Worm (Caenorhabditis elegans) whole organism, young adult: ENCODE results near the gene cest-1.2.
A peak's percentile ranks its signal among the peaks of the same experiment; 100 is the strongest.

Experiments used
- F33H1.4 ChIP-seq: fragments of 200-800 bp; sonication (Bioruptor generic); IDR thresholded peaks from 2 replicates; pipeline ENCODE4 v1.3.6; 2022; ENCODE audit warnings: missing genetic modification reagents, missing genetic modification characterization, missing compliant biosample characterization
- F52B5.7 ChIP-seq: sonication (generic microtip); optimal IDR thresholded peaks from 2 replicates; lab custom pipeline; 2016; ENCODE audit warnings: mild to moderate bottlenecking, missing genetic modification characterization, missing compliant biosample characterization
- F57C9.4 ChIP-seq: sonication (generic microtip); optimal IDR thresholded peaks from 2 replicates; lab custom pipeline; 2017; ENCODE audit warnings: mild to moderate bottlenecking, missing genetic modification characterization, missing compliant biosample characterization
- K11D2.4 ChIP-seq: fragments of 200-800 bp; sonication (Bioruptor generic); IDR thresholded peaks from 2 replicates; pipeline ENCODE4 v1.3.6; 2022; ENCODE audit warnings: missing genetic modification reagents, missing genetic modification characterization, missing compliant biosample characterization
- K12H6.12 ChIP-seq: fragments of 200-800 bp; sonication (Bioruptor generic); optimal IDR thresholded peaks from 2 replicates; lab custom pipeline; 2018; ENCODE audit warnings: mild to moderate bottlenecking, missing genetic modification characterization, missing compliant biosample characterization
- Y53G8AR.9 ChIP-seq: fragments of 200-800 bp; sonication (Bioruptor generic); conservative IDR thresholded peaks from 2 replicates; pipeline ENCODE4 v1.3.6; 2022; ENCODE audit warnings: missing genetic modification reagents, missing genetic modification characterization, missing compliant biosample characterization
- aptf-2 ChIP-seq: fragments of 200-800 bp; sonication (Bioruptor generic); conservative IDR thresholded peaks from 2 replicates; pipeline ENCODE4 v1.3.6; 2022; ENCODE audit warnings: missing genetic modification reagents, missing genetic modification characterization, missing compliant biosample characterization
- athp-1 ChIP-seq: sonication (generic microtip); optimal IDR thresholded peaks from 2 replicates; lab custom pipeline; 2017; ENCODE audit warnings: mild to moderate bottlenecking, missing genetic modification characterization, missing compliant biosample characterization
- attf-3 ChIP-seq: fragments of 200-800 bp; sonication (Bioruptor generic); conservative IDR thresholded peaks from 2 replicates; pipeline ENCODE4 v1.3.6; 2022; ENCODE audit warnings: missing genetic modification reagents, missing genetic modification characterization, missing compliant biosample characterization
- cebp-1 ChIP-seq, 2 experiments: fragments of 200-800 bp in 1 of 2; sonication (Bioruptor generic) in 1 of 2; sonication (generic microtip) in 1 of 2; IDR thresholded peaks in 1 of 2; optimal IDR thresholded peaks in 1 of 2; 2 replicates each; pipeline versions ENCODE4 v1.3.6 to Lab custom; 2017 to 2022; ENCODE audit warnings: missing compliant biosample characterization in 2 of 2, missing genetic modification characterization in 2 of 2, mild to moderate bottlenecking in 1 of 2, missing genetic modification reagents in 1 of 2, moderate library complexity in 1 of 2
- ceh-100 ChIP-seq: fragments of 200-800 bp; sonication (Bioruptor generic); IDR thresholded peaks from 2 replicates; pipeline ENCODE4 v1.3.6; 2022; ENCODE audit warnings: missing genetic modification reagents, missing genetic modification characterization, missing compliant biosample characterization
- ceh-27 ChIP-seq: fragments of 200-800 bp; sonication (Bioruptor generic); optimal IDR thresholded peaks from 2 replicates; lab custom pipeline; 2018; ENCODE audit warnings: mild to moderate bottlenecking, missing genetic modification characterization, moderate library complexity, missing compliant biosample characterization
- ceh-40 ChIP-seq: fragments of 200-800 bp; sonication (Bioruptor generic); IDR thresholded peaks from 2 replicates; pipeline ENCODE4 v1.3.6; 2022; ENCODE audit warnings: missing genetic modification characterization, missing compliant biosample characterization
- ceh-79 ChIP-seq: sonication (generic microtip); optimal IDR thresholded peaks from 2 replicates; lab custom pipeline; 2017; ENCODE audit warnings: mild to moderate bottlenecking, missing genetic modification characterization, missing compliant biosample characterization
- ceh-91 ChIP-seq: fragments of 200-800 bp; sonication (Bioruptor generic); IDR thresholded peaks from 2 replicates; pipeline ENCODE4 v1.3.6; 2022; ENCODE audit warnings: missing genetic modification reagents, missing genetic modification characterization, missing compliant biosample characterization
- dpff-1 ChIP-seq: sonication (generic microtip); optimal IDR thresholded peaks from 2 replicates; lab custom pipeline; 2017; ENCODE audit warnings: mild to moderate bottlenecking, missing genetic modification characterization, missing compliant biosample characterization
- egl-44 ChIP-seq: fragments of 200-800 bp; sonication (Bioruptor generic); IDR thresholded peaks from 2 replicates; pipeline ENCODE4 v1.3.6; 2022; ENCODE audit warnings: missing genetic modification reagents, missing genetic modification characterization, missing compliant biosample characterization
- ekl-4 ChIP-seq: fragments of 200-800 bp; sonication (Bioruptor generic); IDR thresholded peaks from 2 replicates; pipeline ENCODE4 v1.3.6; 2022; ENCODE audit warnings: missing genetic modification reagents, missing genetic modification characterization, missing compliant biosample characterization
- fkh-3 ChIP-seq: sonication (generic microtip); optimal IDR thresholded peaks from 2 replicates; lab custom pipeline; 2016; ENCODE audit warnings: mild to moderate bottlenecking, missing genetic modification characterization, missing compliant biosample characterization
- gei-17 ChIP-seq: fragments of 200-800 bp; sonication (Bioruptor generic); optimal IDR thresholded peaks from 2 replicates; lab custom pipeline; 2018; ENCODE audit warnings: mild to moderate bottlenecking, missing genetic modification characterization, missing compliant biosample characterization
- him-1 ChIP-seq: sonication (generic microtip); optimal IDR thresholded peaks from 2 replicates; lab custom pipeline; 2016; ENCODE audit warnings: missing genotype, missing genetic modification reagents, missing genetic modification characterization, missing compliant biosample characterization
- hmg-1.2 ChIP-seq: fragments of 200-800 bp; sonication (Bioruptor generic); IDR thresholded peaks from 2 replicates; pipeline ENCODE4 v1.3.6; 2022; ENCODE audit warnings: missing genetic modification reagents, missing genetic modification characterization, missing compliant biosample characterization
- hmg-20 ChIP-seq: fragments of 200-800 bp; sonication (Bioruptor generic); IDR thresholded peaks from 2 replicates; pipeline ENCODE4 v1.3.6; 2022; ENCODE audit warnings: missing genetic modification reagents, missing genetic modification characterization, missing compliant biosample characterization
- hrde-1 ChIP-seq: sonication (generic microtip); optimal IDR thresholded peaks from 2 replicates; lab custom pipeline; 2016; ENCODE audit warnings: missing genetic modification characterization, mild to moderate bottlenecking, missing compliant biosample characterization, moderate library complexity, missing genotype, missing genetic modification reagents, borderline replicate concordance
- hsf-1 ChIP-seq: fragments of 200-800 bp; sonication (Bioruptor generic); IDR thresholded peaks from 2 replicates; pipeline ENCODE4 v1.3.6; 2022; ENCODE audit warnings: missing genetic modification reagents, missing genetic modification characterization, missing compliant biosample characterization
- let-607 ChIP-seq, 2 experiments: fragments of 200-800 bp in 1 of 2; sonication (Bioruptor generic) in 1 of 2; sonication (generic microtip) in 1 of 2; optimal IDR thresholded peaks; 2 replicates each; lab custom pipeline; 2016 to 2018; ENCODE audit warnings: mild to moderate bottlenecking in 2 of 2, missing compliant biosample characterization in 2 of 2, missing genetic modification characterization in 2 of 2, moderate library complexity in 2 of 2, missing genotype in 1 of 2
- lin-35 ChIP-seq, 3 experiments: fragments of 150-350 bp in 2 of 3; sonication (generic microtip) in 1 of 3; optimal IDR thresholded peaks; 2 replicates each; lab custom pipeline; 2014 to 2018; ENCODE audit warnings: missing biosample characterization in 3 of 3, missing genetic modification characterization in 3 of 3, missing genetic modification reagents in 3 of 3
- lsy-27 ChIP-seq: sonication (generic microtip); optimal IDR thresholded peaks from 2 replicates; lab custom pipeline; 2017; ENCODE audit warnings: missing genetic modification characterization, mild to moderate bottlenecking, missing compliant biosample characterization, antibody characterized with exemption, missing genotype, borderline replicate concordance; ENCODE audit not compliant: insufficient read depth
- madf-10 ChIP-seq: sonication (generic microtip); optimal IDR thresholded peaks from 2 replicates; lab custom pipeline; 2016; ENCODE audit warnings: mild to moderate bottlenecking, missing genetic modification characterization, missing compliant biosample characterization
- madf-3 ChIP-seq: fragments of 200-800 bp; sonication (Bioruptor generic); IDR thresholded peaks from 2 replicates; pipeline ENCODE4 v1.3.6; 2022; ENCODE audit warnings: missing genetic modification reagents, missing genetic modification characterization, missing compliant biosample characterization
- madf-6 ChIP-seq: fragments of 200-800 bp; sonication (Bioruptor generic); IDR thresholded peaks from 2 replicates; pipeline ENCODE4 v1.3.6; 2022; ENCODE audit warnings: missing genetic modification reagents, missing genetic modification characterization, missing compliant biosample characterization
- madf-8 ChIP-seq: fragments of 200-800 bp; sonication (Bioruptor generic); conservative IDR thresholded peaks from 2 replicates; pipeline ENCODE4 v1.3.6; 2022; ENCODE audit warnings: missing genetic modification reagents, missing genetic modification characterization, missing compliant biosample characterization
- mcd-1 ChIP-seq: fragments of 200-800 bp; sonication (Bioruptor generic); IDR thresholded peaks from 2 replicates; pipeline ENCODE4 v1.3.6; 2022; ENCODE audit warnings: missing genetic modification reagents, missing genetic modification characterization, missing compliant biosample characterization
- nfya-2 ChIP-seq: fragments of 200-800 bp; sonication (Bioruptor generic); IDR thresholded peaks from 2 replicates; pipeline ENCODE4 v1.3.6; 2022; ENCODE audit warnings: missing genetic modification reagents, missing genetic modification characterization, missing compliant biosample characterization
- nhr-179 ChIP-seq: sonication (generic microtip); optimal IDR thresholded peaks from 2 replicates; lab custom pipeline; 2016; ENCODE audit warnings: mild to moderate bottlenecking, missing genetic modification characterization, missing compliant biosample characterization
- nhr-27 ChIP-seq: fragments of 200-800 bp; sonication (Bioruptor generic); optimal IDR thresholded peaks from 2 replicates; lab custom pipeline; 2018; ENCODE audit warnings: mild to moderate bottlenecking, missing genetic modification characterization, moderate library complexity, missing compliant biosample characterization
- pbrm-1 ChIP-seq: fragments of 200-800 bp; sonication (Bioruptor generic); IDR thresholded peaks from 2 replicates; pipeline ENCODE4 v1.3.6; 2022; ENCODE audit warnings: missing genetic modification reagents, missing genetic modification characterization, missing compliant biosample characterization
- rcor-1 ChIP-seq: fragments of 200-800 bp; sonication (Bioruptor generic); IDR thresholded peaks from 2 replicates; pipeline ENCODE4 v1.3.6; 2022; ENCODE audit warnings: missing genetic modification reagents, missing genetic modification characterization, missing compliant biosample characterization
- rec-8 ChIP-seq, 2 experiments: sonication (generic microtip); optimal IDR thresholded peaks; 2 replicates each; lab custom pipeline; 2016; ENCODE audit warnings: mild to moderate bottlenecking in 2 of 2, missing genetic modification characterization in 2 of 2, missing genetic modification reagents in 2 of 2, missing genotype in 2 of 2, missing biosample characterization in 1 of 2, missing compliant biosample characterization in 1 of 2, moderate library complexity in 1 of 2
- repo-1 ChIP-seq: sonication (generic microtip); optimal IDR thresholded peaks from 2 replicates; lab custom pipeline; 2017; ENCODE audit warnings: mild to moderate bottlenecking, missing genetic modification characterization, missing compliant biosample characterization
- snpc-3.4 ChIP-seq: sonication (generic microtip); optimal IDR thresholded peaks from 2 replicates; lab custom pipeline; 2017; ENCODE audit warnings: missing genetic modification characterization, mild to moderate bottlenecking, missing compliant biosample characterization, antibody characterized with exemption, moderate library complexity, missing genotype, missing genetic modification reagents
- sptf-2 ChIP-seq: fragments of 200-800 bp; sonication (Bioruptor generic); optimal IDR thresholded peaks from 2 replicates; lab custom pipeline; 2018; ENCODE audit warnings: mild to moderate bottlenecking, missing genetic modification characterization, missing compliant biosample characterization
- tbp1 ChIP-seq: fragments of 200-800 bp; sonication (Bioruptor generic); optimal IDR thresholded peaks from 2 replicates; lab custom pipeline; 2018; ENCODE audit warnings: mild to moderate bottlenecking, missing genetic modification characterization, missing compliant biosample characterization
- tlf-1 ChIP-seq: fragments of 200-800 bp; sonication (Bioruptor generic); optimal IDR thresholded peaks from 2 replicates; lab custom pipeline; 2018; ENCODE audit warnings: mild to moderate bottlenecking, missing genetic modification characterization, missing compliant biosample characterization
- zfh-2 ChIP-seq: fragments of 200-800 bp; sonication (Bioruptor generic); conservative IDR thresholded peaks from 2 replicates; pipeline ENCODE4 v1.3.6; 2022; ENCODE audit warnings: missing genetic modification reagents, missing genetic modification characterization, missing compliant biosample characterization
- zim-3 ChIP-seq: sonication (generic microtip); optimal IDR thresholded peaks from 2 replicates; lab custom pipeline; 2017; ENCODE audit warnings: mild to moderate bottlenecking, missing genetic modification characterization, moderate library complexity, missing compliant biosample characterization
- ztf-3 ChIP-seq: fragments of 200-800 bp; sonication (Bioruptor generic); optimal IDR thresholded peaks from 2 replicates; lab custom pipeline; 2018; ENCODE audit warnings: mild to moderate bottlenecking, missing genetic modification characterization, missing compliant biosample characterization

The cest-1.2 gene

ce11 chrV:14193451-14193850 lies 32.8 kb upstream of the cest-1.2 start, which contains the start of gene atfs-1 (continued):
- TF ChIP-seq tbp1 (GFP tag; lab: Kevin White, UChicago): no peak
- no peak for TF ChIP-seq madf-8
- TF ChIP-seq lin-35 (GFP tag; optimal IDR thresholded peaks at IDR 0.05; lab: Kevin White, UChicago): peak in 1 of 3 experiments; percentile 1
- TF ChIP-seq aptf-2: no peak
- no peak for TF ChIP-seq snpc-3.4
- no peak for TF ChIP-seq gei-17
- no peak for TF ChIP-seq madf-6 (GFP tag; lab: Robert Waterston, UW)
- peak; percentile 71; the same call in 1 of the 2 replicates for TF ChIP-seq ekl-4 (GFP tag; lab: Robert Waterston, UW)
- TF ChIP-seq ceh-40: no peak
- no peak for TF ChIP-seq F57C9.4 (tag; lab: Kevin White, UChicago)
- peak; percentile 9 for TF ChIP-seq madf-10
- TF ChIP-seq ceh-100 (GFP tag; lab: Robert Waterston, UW): no peak
- no peak for TF ChIP-seq sptf-2 (GFP tag; lab: Kevin White, UChicago)
- TF ChIP-seq F33H1.4 (GFP tag; lab: Robert Waterston, UW): no peak
- no peak for TF ChIP-seq repo-1
- no peak for TF ChIP-seq ceh-79
- 0 out of 2 replicates have a peak, but pooled peaks have one; percentile 35 for TF ChIP-seq egl-44 (GFP tag; lab: Robert Waterston, UW)
- no peak for TF ChIP-seq ztf-3 (GFP tag; lab: Kevin White, UChicago)
- no peak for TF ChIP-seq K12H6.12
- no peak for TF ChIP-seq nhr-27 (tag; lab: Kevin White, UChicago)
- no peak for TF ChIP-seq K11D2.4
- no peak for TF ChIP-seq attf-3 (GFP tag; lab: Robert Waterston, UW)
- peak; percentile 51; the same call in 1 of the 2 replicates for TF ChIP-seq rcor-1 (GFP tag; lab: Robert Waterston, UW)
- no peak for TF ChIP-seq madf-3 (GFP tag; lab: Robert Waterston, UW)
- TF ChIP-seq mcd-1 (GFP tag; lab: Robert Waterston, UW): peak; percentile 41
- TF ChIP-seq hrde-1 (tag; lab: Kevin White, UChicago): no peak
- peak; percentile 58; the same call in 1 of the 2 replicates for TF ChIP-seq cebp-1 (GFP tag; IDR thresholded peaks at IDR 0.05; lab: Robert Waterston, UW)
- peak; percentile 79 for TF ChIP-seq cebp-1 (tag; optimal IDR thresholded peaks at IDR 0.05; lab: Kevin White, UChicago)
- peak; percentile 59; the same call in 1 of the 2 replicates for TF ChIP-seq pbrm-1 (GFP tag; lab: Robert Waterston, UW)
- no peak for TF ChIP-seq nhr-179 (tag; lab: Kevin White, UChicago)
- TF ChIP-seq hmg-20 (GFP tag; lab: Robert Waterston, UW): no peak
- no peak for TF ChIP-seq let-607 (tag; optimal IDR thresholded peaks at IDR 0.05; lab: Kevin White, UChicago)
- 0 out of 2 replicates have a peak, but pooled peaks have one; percentile 27 for TF ChIP-seq Y53G8AR.9
- TF ChIP-seq nfya-2 (GFP tag; lab: Robert Waterston, UW): no peak
- 0 out of 2 replicates have a peak, but pooled peaks have one; percentile 34 for TF ChIP-seq hsf-1 (GFP tag; lab: Robert Waterston, UW)
- no peak for TF ChIP-seq dpff-1 (tag; lab: Kevin White, UChicago)
- TF ChIP-seq zim-3 (tag; lab: Kevin White, UChicago): no peak
- TF ChIP-seq him-1 (tag; lab: Kevin White, UChicago): no peak
- no peak for TF ChIP-seq ceh-91
- TF ChIP-seq fkh-3 (tag; lab: Kevin White, UChicago): no peak
- TF ChIP-seq rec-8 (tag; optimal IDR thresholded peaks at IDR 0.05; lab: Kevin White, UChicago): no peak
- no peak for TF ChIP-seq athp-1 (tag; lab: Kevin White, UChicago)
- no peak for TF ChIP-seq F52B5.7 (tag; lab: Kevin White, UChicago)
- no peak for TF ChIP-seq lsy-27
- TF ChIP-seq tlf-1: peak; percentile 14
- TF ChIP-seq hmg-1.2 (GFP tag; lab: Robert Waterston, UW): peak; percentile 88
- peak; percentile 42 for TF ChIP-seq ceh-27 (GFP tag; lab: Kevin White, UChicago)
- no peak for TF ChIP-seq zfh-2 (GFP tag; lab: Robert Waterston, UW)
